Worm (Caenorhabditis elegans): ENCODE results near the gene str-7.

- TF ChIP-seq efl-1 (optimal IDR thresholded peaks at IDR 0.05) (no peak), efl-1 (GFP tag; optimal IDR thresholded peaks at IDR 0.05 in 1 of 2) (no peak), nhr-12 (tag; optimal IDR thresholded peaks at IDR 0.05) (no peak), lin-35 (GFP tag; optimal IDR thresholded peaks at IDR 0.05) (no peak), fkh-10 (GFP tag; optimal IDR thresholded peaks at IDR 0.05) (no peak), dpl-1 (GFP tag; optimal IDR thresholded peaks at IDR 0.05) (no peak), C16A3.4 (tag; optimal IDR thresholded peaks at IDR 0.05) (no peak), vab-15 (tag; optimal IDR thresholded peaks at IDR 0.05) (no peak)
Observed at ce11 chrV:16103594-16103993, 4.3 kb upstream of the str-7 start, which contains the start of gene argk-1.
